Worm (Caenorhabditis elegans) whole organism, late embryonic: Measurements from ENCODE around the gene rgs-2.

Experiments used
- K09A11.1 ChIP-seq: sonication (generic microtip); optimal IDR thresholded peaks from 2 replicates; lab custom pipeline; 2017; ENCODE audit warnings: antibody characterized with exemption, mild to moderate bottlenecking, missing genetic modification characterization, missing compliant biosample characterization; ENCODE audit not compliant: insufficient read depth
- ahr-1 ChIP-seq: sonication (generic microtip); optimal IDR thresholded peaks from 2 replicates; lab custom pipeline; 2016; ENCODE audit warnings: missing genetic modification characterization, missing compliant biosample characterization
- ceh-31 ChIP-seq: sonication (generic microtip); optimal IDR thresholded peaks from 2 replicates; lab custom pipeline; 2016; ENCODE audit warnings: missing genetic modification characterization, missing compliant biosample characterization
- fkh-10 ChIP-seq: fragments of 150-350 bp; optimal IDR thresholded peaks from 2 replicates; lab custom pipeline; 2014; ENCODE audit warnings: missing biosample characterization, missing genetic modification reagents, missing genetic modification characterization
- nhr-11 ChIP-seq: fragments of 150-350 bp; optimal IDR thresholded peaks from 2 replicates; lab custom pipeline; 2014; ENCODE audit warnings: missing biosample characterization, missing genetic modification characterization
- sox-4 ChIP-seq: sonication (generic microtip); optimal IDR thresholded peaks from 2 replicates; lab custom pipeline; 2017; ENCODE audit warnings: mild to moderate bottlenecking, missing genetic modification characterization, inconsistent platforms, missing compliant biosample characterization
- unc-86 ChIP-seq: sonication (generic microtip); optimal IDR thresholded peaks from 2 replicates; lab custom pipeline; 2016; ENCODE audit warnings: missing genetic modification characterization, missing compliant biosample characterization

DNA sequence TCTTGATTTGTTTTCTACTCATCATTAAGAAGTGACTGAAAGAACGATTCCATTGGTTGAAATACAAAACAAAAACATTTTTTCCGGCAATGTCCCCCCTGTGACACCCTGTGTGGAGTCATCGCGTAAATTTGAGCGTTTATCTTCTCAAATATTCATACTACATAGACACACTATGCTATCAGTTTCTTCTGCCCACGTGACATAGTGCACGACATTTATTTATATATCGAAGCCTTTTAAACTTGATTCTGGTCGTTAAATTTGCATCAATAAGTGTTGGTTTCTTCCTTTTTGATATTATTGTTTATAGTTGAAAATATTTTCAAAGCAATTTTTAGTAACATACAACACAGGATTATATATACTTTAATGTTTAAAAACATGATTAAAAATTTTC is 46.6 kb downstream of the rgs-2 start:
- no peak for TF ChIP-seq ahr-1 (tag; lab: Kevin White, UChicago)
- no peak for TF ChIP-seq sox-4 (tag; lab: Kevin White, UChicago)
- no peak for TF ChIP-seq unc-86 (tag; lab: Kevin White, UChicago)
- no peak for TF ChIP-seq nhr-11 (tag; lab: Kevin White, UChicago)
- no peak for TF ChIP-seq ceh-31 (tag; lab: Kevin White, UChicago)
- no peak for TF ChIP-seq K09A11.1 (tag; lab: Kevin White, UChicago)
- no peak for TF ChIP-seq fkh-10 (GFP tag; lab: Kevin White, UChicago)
